Fruit fly (Drosophila melanogaster) whole organism, embryonic: Measurements from ENCODE around the gene CG5541.

ENCODE experiments used
- Aef1 ChIP-seq: fragments of 200-800 bp; sonication (Bioruptor generic); IDR thresholded peaks from 3 replicates; pipeline ENCODE4 v1.3.6; 2022; ENCODE audit warnings: missing biosample characterization, missing genetic modification characterization
- Asciz ChIP-seq: fragments of 200-800 bp; sonication (Bioruptor generic); optimal IDR thresholded peaks from 2 replicates; lab custom pipeline; 2017; ENCODE audit warnings: missing biosample characterization, mild to moderate bottlenecking, missing genetic modification characterization, missing genetic modification reagents
- Atf-2 ChIP-seq: fragments of 200-800 bp; sonication (Bioruptor generic); optimal IDR thresholded peaks from 2 replicates; lab custom pipeline; 2016; ENCODE audit warnings: missing biosample characterization, missing genetic modification characterization
- CG10209 ChIP-seq: fragments of 200-800 bp; sonication (Bioruptor generic); optimal IDR thresholded peaks from 3 replicates; lab custom pipeline; 2017; ENCODE audit warnings: missing biosample characterization, mild to moderate bottlenecking, missing genetic modification characterization, missing genetic modification reagents
- CG10267 ChIP-seq: fragments of 200-800 bp; sonication (Bioruptor generic); optimal IDR thresholded peaks from 2 replicates; lab custom pipeline; 2018; ENCODE audit warnings: missing biosample characterization, mild to moderate bottlenecking, missing genetic modification characterization, moderate library complexity
- CG10274 ChIP-seq: fragments of 200-800 bp; sonication (Bioruptor generic); optimal IDR thresholded peaks from 3 replicates; lab custom pipeline; 2017; ENCODE audit warnings: missing biosample characterization, mild to moderate bottlenecking, missing genetic modification characterization
- CG10959 ChIP-seq: fragments of 200-800 bp; sonication (Bioruptor generic); IDR thresholded peaks from 2 replicates; pipeline ENCODE4 v1.3.6; 2022; ENCODE audit warnings: missing biosample characterization, missing genetic modification characterization
- CG12104 ChIP-seq: fragments of 200-800 bp; sonication (Bioruptor generic); optimal IDR thresholded peaks from 3 replicates; lab custom pipeline; 2016; ENCODE audit warnings: missing biosample characterization, missing genetic modification characterization
- CG1647 ChIP-seq: fragments of 200-800 bp; sonication (Bioruptor generic); optimal IDR thresholded peaks from 3 replicates; lab custom pipeline; 2016; ENCODE audit warnings: missing biosample characterization, missing genetic modification characterization
- CG4617 ChIP-seq: fragments of 200-800 bp; sonication (Bioruptor generic); optimal IDR thresholded peaks from 3 replicates; lab custom pipeline; 2016; ENCODE audit warnings: missing biosample characterization, missing genetic modification characterization, borderline replicate concordance
- CG5953 ChIP-seq: fragments of 200-800 bp; sonication (Bioruptor generic); IDR thresholded peaks from 2 replicates; pipeline ENCODE4 v1.3.6; 2022; ENCODE audit warnings: missing biosample characterization, missing genetic modification characterization
- CG6813 ChIP-seq: fragments of 200-800 bp; sonication (Bioruptor generic); optimal IDR thresholded peaks from 2 replicates; lab custom pipeline; 2017; ENCODE audit warnings: missing biosample characterization, missing genetic modification characterization, mild to moderate bottlenecking, moderate library complexity, missing genetic modification reagents
- CG7556 ChIP-seq: fragments of 200-800 bp; sonication (Bioruptor generic); optimal IDR thresholded peaks from 2 replicates; lab custom pipeline; 2017; ENCODE audit warnings: missing biosample characterization, mild to moderate bottlenecking, missing genetic modification characterization
- CG8388 ChIP-seq: fragments of 200-800 bp; sonication (Bioruptor generic); optimal IDR thresholded peaks from 2 replicates; lab custom pipeline; 2019; ENCODE audit warnings: missing biosample characterization, mild to moderate bottlenecking, missing genetic modification characterization, moderate library complexity
- CG8478 ChIP-seq: fragments of >200 bp; optimal IDR thresholded peaks from 2 replicates; lab custom pipeline; 2018
- CG9215 ChIP-seq: fragments of 200-800 bp; sonication (Bioruptor generic); IDR thresholded peaks from 2 replicates; pipeline ENCODE4 v1.3.6; 2022; ENCODE audit warnings: missing biosample characterization, missing genetic modification characterization
- D19B ChIP-seq: fragments of 200-800 bp; sonication (Bioruptor generic); optimal IDR thresholded peaks from 2 replicates; lab custom pipeline; 2017; ENCODE audit warnings: missing biosample characterization, mild to moderate bottlenecking, missing genetic modification characterization
- Dfd ChIP-seq, 2 experiments: fragments of >200 bp; optimal IDR thresholded peaks; 2 replicates each; lab custom pipeline; 2017; ENCODE audit warnings: missing biosample characterization in 2 of 2, missing genetic modification characterization in 2 of 2
- Dip2 ChIP-seq: fragments of 200-800 bp; sonication (Bioruptor generic); IDR thresholded peaks from 2 replicates; pipeline ENCODE4 v1.3.6; 2022; ENCODE audit warnings: missing biosample characterization, missing genetic modification characterization
- GATAe ChIP-seq: fragments of 200-800 bp; sonication (Bioruptor generic); conservative IDR thresholded peaks from 2 replicates; pipeline ENCODE4 v1.3.6; 2022; ENCODE audit warnings: missing biosample characterization, missing genetic modification characterization
- HLH54F ChIP-seq: fragments of 200-800 bp; sonication (Bioruptor generic); optimal IDR thresholded peaks from 3 replicates; lab custom pipeline; 2016; ENCODE audit warnings: missing biosample characterization, missing genetic modification characterization
- Hmr ChIP-seq: fragments of 200-800 bp; sonication (Bioruptor generic); optimal IDR thresholded peaks from 3 replicates; lab custom pipeline; 2017; ENCODE audit warnings: mild to moderate bottlenecking, missing biosample characterization, missing genetic modification reagents, missing genetic modification characterization
- Lim3 ChIP-seq: fragments of 200-800 bp; sonication (Bioruptor generic); IDR thresholded peaks from 2 replicates; pipeline ENCODE4 v1.3.6; 2022; ENCODE audit warnings: missing biosample characterization, missing genetic modification characterization
- Lpt ChIP-seq: fragments of >200 bp; optimal IDR thresholded peaks from 2 replicates; lab custom pipeline; 2018; ENCODE audit warnings: missing biosample characterization, missing genetic modification characterization
- Nf-YC ChIP-seq: fragments of 200-800 bp; optimal IDR thresholded peaks from 3 replicates; lab custom pipeline; 2019; ENCODE audit warnings: missing biosample characterization, mild to moderate bottlenecking, missing genetic modification characterization, moderate library complexity
- Oli ChIP-seq: fragments of 200-800 bp; sonication (Bioruptor generic); optimal IDR thresholded peaks from 2 replicates; lab custom pipeline; 2018; ENCODE audit warnings: missing biosample characterization, mild to moderate bottlenecking, missing genetic modification characterization, moderate library complexity
- Opbp ChIP-seq: fragments of 200-800 bp; sonication (Bioruptor generic); IDR thresholded peaks from 3 replicates; pipeline ENCODE4 v1.3.6; 2022; ENCODE audit warnings: missing biosample characterization, missing genetic modification characterization; ENCODE audit not compliant: partially characterized antibody
- PHDP ChIP-seq: fragments of 200-800 bp; sonication (Bioruptor generic); optimal IDR thresholded peaks from 3 replicates; lab custom pipeline; 2018; ENCODE audit warnings: missing biosample characterization, mild to moderate bottlenecking, missing genetic modification characterization, moderate library complexity
- Ssrp ChIP-seq: fragments of 200-800 bp; sonication (Bioruptor generic); optimal IDR thresholded peaks from 2 replicates; lab custom pipeline; 2018; ENCODE audit warnings: missing biosample characterization, mild to moderate bottlenecking, missing genetic modification characterization, moderate library complexity
- Usf ChIP-seq: fragments of 200-800 bp; sonication (Bioruptor generic); optimal IDR thresholded peaks from 2 replicates; lab custom pipeline; 2017; ENCODE audit warnings: missing genotype, missing biosample characterization, missing genetic modification characterization
- Xrp1 ChIP-seq: fragments of 200-800 bp; sonication (Bioruptor generic); IDR thresholded peaks from 2 replicates; pipeline ENCODE4 v1.3.6; 2022; ENCODE audit warnings: missing biosample characterization, missing genetic modification characterization
- amos ChIP-seq: fragments of 200-800 bp; sonication (Bioruptor generic); IDR thresholded peaks from 2 replicates; pipeline ENCODE4 v1.3.6; 2022; ENCODE audit warnings: missing biosample characterization, missing genetic modification characterization; ENCODE audit not compliant: partially characterized antibody
- ato ChIP-seq: fragments of 200-800 bp; sonication (Bioruptor generic); IDR thresholded peaks from 2 replicates; pipeline ENCODE4 v1.3.6; 2022; ENCODE audit warnings: missing biosample characterization, missing genetic modification characterization; ENCODE audit not compliant: partially characterized antibody
- bab2 ChIP-seq: fragments of 200-800 bp; sonication (Bioruptor generic); optimal IDR thresholded peaks from 2 replicates; lab custom pipeline; 2016; ENCODE audit warnings: missing biosample characterization, missing genetic modification characterization
- emc ChIP-seq: fragments of 200-800 bp; sonication (Bioruptor generic); optimal IDR thresholded peaks from 2 replicates; lab custom pipeline; 2016; ENCODE audit warnings: missing biosample characterization, missing genetic modification characterization
- en ChIP-seq: fragments of 200-800 bp; sonication (Bioruptor generic); optimal IDR thresholded peaks from 2 replicates; lab custom pipeline; 2016; ENCODE audit warnings: missing biosample characterization, missing genetic modification characterization
- eve ChIP-seq, 2 experiments: fragments of >200 bp; optimal IDR thresholded peaks; 2 replicates each; lab custom pipeline; 2017; ENCODE audit warnings: missing biosample characterization in 2 of 2, missing genetic modification characterization in 2 of 2
- eyg ChIP-seq: fragments of 200-800 bp; sonication (Bioruptor generic); optimal IDR thresholded peaks from 3 replicates; lab custom pipeline; 2016; ENCODE audit warnings: missing biosample characterization, missing genetic modification characterization
- fd96Cb ChIP-seq: fragments of 200-800 bp; sonication (Bioruptor generic); optimal IDR thresholded peaks from 2 replicates; lab custom pipeline; 2018; ENCODE audit warnings: missing biosample characterization, mild to moderate bottlenecking, missing genetic modification characterization, moderate library complexity
- gcm ChIP-seq: fragments of 200-800 bp; sonication (Bioruptor generic); optimal IDR thresholded peaks from 2 replicates; lab custom pipeline; 2019; ENCODE audit warnings: missing biosample characterization, mild to moderate bottlenecking, missing genetic modification characterization, moderate library complexity
- kay ChIP-seq: fragments of 200-800 bp; sonication (Bioruptor generic); optimal IDR thresholded peaks from 2 replicates; lab custom pipeline; 2016; ENCODE audit warnings: missing biosample characterization, missing genetic modification characterization
- ken ChIP-seq: fragments of 200-800 bp; sonication (Bioruptor generic); IDR thresholded peaks from 3 replicates; pipeline ENCODE4 v1.3.6; 2022; ENCODE audit warnings: missing biosample characterization, missing genetic modification characterization
- maf-S ChIP-seq: fragments of 200-800 bp; sonication (Bioruptor generic); optimal IDR thresholded peaks from 2 replicates; lab custom pipeline; 2016; ENCODE audit warnings: missing biosample characterization, missing genetic modification characterization
- oc ChIP-seq: fragments of 200-800 bp; sonication (Bioruptor generic); optimal IDR thresholded peaks from 2 replicates; lab custom pipeline; 2018; ENCODE audit warnings: missing biosample characterization, mild to moderate bottlenecking, missing genetic modification characterization, moderate library complexity
- repo ChIP-seq: fragments of 200-800 bp; sonication (Bioruptor generic); optimal IDR thresholded peaks from 2 replicates; lab custom pipeline; 2016; ENCODE audit warnings: missing biosample characterization, missing genetic modification characterization
- ro ChIP-seq: fragments of 200-800 bp; sonication (Bioruptor generic); IDR thresholded peaks from 2 replicates; pipeline ENCODE4 v1.3.6; 2022; ENCODE audit warnings: missing biosample characterization, missing genetic modification characterization
- salm ChIP-seq: fragments of 200-800 bp; sonication (Bioruptor generic); optimal IDR thresholded peaks from 2 replicates; lab custom pipeline; 2018; ENCODE audit warnings: missing biosample characterization, mild to moderate bottlenecking, missing genetic modification characterization
- stwl ChIP-seq: fragments of 200-800 bp; sonication (Bioruptor generic); optimal IDR thresholded peaks from 3 replicates; lab custom pipeline; 2018; ENCODE audit warnings: missing biosample characterization, mild to moderate bottlenecking, missing genetic modification characterization, moderate library complexity
- tna ChIP-seq: fragments of 200-800 bp; sonication (Bioruptor generic); IDR thresholded peaks from 2 replicates; pipeline ENCODE4 v1.3.6; 2022; ENCODE audit warnings: missing biosample characterization, missing genetic modification characterization; ENCODE audit not compliant: partially characterized antibody
- vfl ChIP-seq: fragments of 200-800 bp; sonication (Bioruptor generic); optimal IDR thresholded peaks from 2 replicates; lab custom pipeline; 2016; ENCODE audit warnings: missing biosample characterization, missing genetic modification characterization

Gene CG5541

dm6 chrX:15063404-15064062 lies 19.6 kb downstream of the CG5541 start, which contains the start of the genes hiw and ND-B18 (continued):
- TF ChIP-seq PHDP (tag; lab: Kevin White, UChicago) (peak; percentile 8), Lim3 (no peak), ro (no peak), CG1647 (GFP tag; lab: Kevin White, UChicago) (peak; percentile 38), emc (GFP tag; lab: Kevin White, UChicago) (no peak), D19B (GFP tag; lab: Kevin White, UChicago) (no peak), vfl (no peak), CG8388 (GFP tag; lab: Kevin White, UChicago) (no peak), kay (GFP tag; lab: Kevin White, UChicago) (no peak), stwl (tag; lab: Kevin White, UChicago) (peak; percentile 72), Asciz (GFP tag; lab: Kevin White, UChicago) (no peak), salm (tag; lab: Kevin White, UChicago) (no peak), CG10274 (GFP tag; lab: Kevin White, UChicago) (no peak), Lpt (GFP tag; lab: Kevin White, UChicago) (no peak), oc (tag; lab: Kevin White, UChicago) (no peak), HLH54F (GFP tag; lab: Kevin White, UChicago) (peak; percentile 17), fd96Cb (no peak), CG10267 (peak; percentile 95), CG10959 (GFP tag; lab: Robert Waterston, UW) (no peak), ken (GFP tag; lab: Robert Waterston, UW) (0 out of 3 replicates have a peak, but pooled peaks have one; percentile 15), CG5953 (GFP tag; lab: Robert Waterston, UW) (no peak), Ssrp (tag; lab: Kevin White, UChicago) (no peak), CG10209 (peak; percentile 9), Opbp (GFP tag; lab: Robert Waterston, UW) (peak; percentile 22; the same call in 1 of the 3 replicates), bab2 (no peak), eve (GFP tag; optimal IDR thresholded peaks at IDR 0.05; lab: Kevin White, UChicago) (no peak), tna (GFP tag; lab: Robert Waterston, UW) (no peak), gcm (no peak), en (GFP tag; lab: Kevin White, UChicago) (no peak), CG7556 (GFP tag; lab: Kevin White, UChicago) (peak; percentile 4), repo (no peak), CG4617 (GFP tag; lab: Kevin White, UChicago) (peak; percentile 73), amos (peak; percentile 38; the same call in 1 of the 2 replicates), maf-S (no peak), CG12104 (GFP tag; lab: Kevin White, UChicago) (peak; percentile 30), ato (GFP tag; lab: Robert Waterston, UW) (0 out of 2 replicates have a peak, but pooled peaks have one; percentile 15), Oli (tag; lab: Kevin White, UChicago) (no peak), Aef1 (peak; percentile 69), CG9215 (no peak), Usf (GFP tag; lab: Kevin White, UChicago) (no peak), Hmr (peak; percentile 39), Dip2 (GFP tag; lab: Robert Waterston, UW) (no peak), Dfd (GFP tag; optimal IDR thresholded peaks at IDR 0.05; lab: Kevin White, UChicago) (no peak), eyg (no peak), Xrp1 (GFP tag; lab: Robert Waterston, UW) (no peak), CG8478 (lab: Kevin White, UChicago) (no peak), GATAe (GFP tag; lab: Robert Waterston, UW) (no peak), Nf-YC (tag; lab: Kevin White, UChicago) (peak; percentile 12), Atf-2 (GFP tag; lab: Kevin White, UChicago) (no peak), CG6813 (GFP tag; lab: Kevin White, UChicago) (no peak)
